Fruit fly (Drosophila melanogaster) whole organism, prepupa: ENCODE results near the gene HIP-R.

Source experiments
- Blimp-1 ChIP-seq: fragments of 200-800 bp; sonication (Bioruptor generic); optimal IDR thresholded peaks from 3 replicates; lab custom pipeline; 2017; ENCODE audit warnings: missing biosample characterization, missing genetic modification characterization, mild to moderate bottlenecking, moderate library complexity, missing genetic modification reagents
- CG10631 ChIP-seq: fragments of 200-800 bp; sonication (Bioruptor generic); optimal IDR thresholded peaks from 2 replicates; lab custom pipeline; 2016; ENCODE audit warnings: missing biosample characterization, missing genetic modification characterization
- CG10669 ChIP-seq: fragments of 200-800 bp; sonication (Bioruptor generic); optimal IDR thresholded peaks from 3 replicates; lab custom pipeline; 2018; ENCODE audit warnings: missing biosample characterization, mild to moderate bottlenecking, missing genetic modification characterization, moderate library complexity
- CG11294 ChIP-seq: fragments of 200-800 bp; sonication (Bioruptor generic); IDR thresholded peaks from 2 replicates; pipeline ENCODE4 v1.3.6; 2022; ENCODE audit warnings: missing biosample characterization, missing genetic modification characterization
- CG11762 ChIP-seq: fragments of 200-800 bp; sonication (Bioruptor generic); optimal IDR thresholded peaks from 3 replicates; lab custom pipeline; 2016; ENCODE audit warnings: missing biosample characterization, missing genetic modification characterization; ENCODE audit not compliant: insufficient read depth
- CG11902 ChIP-seq: fragments of 200-800 bp; sonication (Bioruptor generic); optimal IDR thresholded peaks from 3 replicates; lab custom pipeline; 2016; ENCODE audit warnings: missing biosample characterization, missing genetic modification characterization
- CG15336 ChIP-seq: fragments of 200-800 bp; sonication (Bioruptor generic); IDR thresholded peaks from 2 replicates; pipeline ENCODE4 v1.3.6; 2022; ENCODE audit warnings: missing biosample characterization, missing genetic modification characterization
- CG1621 ChIP-seq: fragments of 200-800 bp; sonication (Bioruptor generic); optimal IDR thresholded peaks from 3 replicates; lab custom pipeline; 2018; ENCODE audit warnings: missing biosample characterization, mild to moderate bottlenecking, missing genetic modification characterization
- CG16779 ChIP-seq: fragments of 200-800 bp; sonication (Bioruptor generic); optimal IDR thresholded peaks from 3 replicates; lab custom pipeline; 2017; ENCODE audit warnings: missing biosample characterization, mild to moderate bottlenecking, missing genetic modification characterization
- CG3032 ChIP-seq: fragments of 200-800 bp; optimal IDR thresholded peaks from 2 replicates; lab custom pipeline; 2019; ENCODE audit warnings: missing biosample characterization, mild to moderate bottlenecking, missing genetic modification characterization, moderate library complexity
- CG31627 ChIP-seq: fragments of 200-800 bp; sonication (Bioruptor generic); optimal IDR thresholded peaks from 3 replicates; lab custom pipeline; 2016; ENCODE audit warnings: missing biosample characterization, missing genetic modification characterization
- CG32006 ChIP-seq: fragments of 200-800 bp; sonication (Bioruptor generic); optimal IDR thresholded peaks from 3 replicates; lab custom pipeline; 2017; ENCODE audit warnings: missing biosample characterization, mild to moderate bottlenecking, missing genetic modification characterization
- CG34406 ChIP-seq: fragments of 200-800 bp; sonication (Bioruptor generic); optimal IDR thresholded peaks from 3 replicates; lab custom pipeline; 2016; ENCODE audit warnings: missing biosample characterization, missing genetic modification characterization
- CG3919 ChIP-seq: fragments of 200-800 bp; sonication (Bioruptor generic); optimal IDR thresholded peaks from 3 replicates; lab custom pipeline; 2016; ENCODE audit warnings: missing biosample characterization, missing genetic modification characterization
- CG4318 ChIP-seq: fragments of 200-800 bp; sonication (Bioruptor generic); optimal IDR thresholded peaks from 3 replicates; lab custom pipeline; 2017; ENCODE audit warnings: missing biosample characterization, mild to moderate bottlenecking, missing genetic modification characterization
- CG6163 ChIP-seq: fragments of 200-800 bp; sonication (Bioruptor generic); IDR thresholded peaks from 3 replicates; pipeline ENCODE4 v1.3.6; 2022; ENCODE audit warnings: missing biosample characterization, missing genetic modification characterization
- CG6792 ChIP-seq: fragments of 200-800 bp; sonication (Bioruptor generic); optimal IDR thresholded peaks from 3 replicates; lab custom pipeline; 2016; ENCODE audit warnings: missing biosample characterization, missing genetic modification characterization
- CG6808 ChIP-seq: fragments of 200-800 bp; sonication (Bioruptor generic); optimal IDR thresholded peaks from 3 replicates; lab custom pipeline; 2017; ENCODE audit warnings: missing biosample characterization, missing genetic modification characterization, mild to moderate bottlenecking, moderate library complexity, missing genetic modification reagents
- CG6854 ChIP-seq: fragments of 200-800 bp; sonication (Bioruptor generic); optimal IDR thresholded peaks from 2 replicates; lab custom pipeline; 2017; ENCODE audit warnings: missing biosample characterization, mild to moderate bottlenecking, missing genetic modification characterization
- CG7368 ChIP-seq: fragments of 200-800 bp; sonication (Bioruptor generic); optimal IDR thresholded peaks from 3 replicates; lab custom pipeline; 2016; ENCODE audit warnings: missing biosample characterization, missing genetic modification characterization
- CG8119 ChIP-seq: fragments of 200-800 bp; sonication (Bioruptor generic); IDR thresholded peaks from 3 replicates; pipeline ENCODE4 v1.3.6; 2022; ENCODE audit warnings: missing biosample characterization, missing genetic modification characterization
- CG8319 ChIP-seq: fragments of 200-800 bp; sonication (Bioruptor generic); optimal IDR thresholded peaks from 3 replicates; lab custom pipeline; 2016; ENCODE audit warnings: missing biosample characterization, missing genetic modification characterization
- CG8632 ChIP-seq: fragments of 200-800 bp; sonication (Bioruptor generic); optimal IDR thresholded peaks from 3 replicates; lab custom pipeline; 2016; ENCODE audit warnings: missing biosample characterization, missing genetic modification characterization
- CG9139 ChIP-seq: fragments of 200-800 bp; sonication (Bioruptor generic); optimal IDR thresholded peaks from 3 replicates; lab custom pipeline; 2017; ENCODE audit warnings: missing biosample characterization, mild to moderate bottlenecking, missing genetic modification characterization
- Eip78C ChIP-seq: fragments of 200-800 bp; sonication (Bioruptor generic); peaks from one replicate; lab custom pipeline; 2016; ENCODE audit warnings: missing biosample characterization, missing genetic modification characterization
- Ets21C ChIP-seq: fragments of 200-800 bp; sonication (Bioruptor generic); optimal IDR thresholded peaks from 3 replicates; lab custom pipeline; 2016; ENCODE audit warnings: missing biosample characterization, missing genetic modification characterization
- Ets96B ChIP-seq: fragments of 200-800 bp; optimal IDR thresholded peaks from 2 replicates; lab custom pipeline; 2019; ENCODE audit warnings: missing biosample characterization, mild to moderate bottlenecking, missing genetic modification characterization, moderate library complexity
- Gug ChIP-seq: fragments of 200-800 bp; sonication (Bioruptor generic); IDR thresholded peaks from 2 replicates; pipeline ENCODE4 v1.3.6; 2022; ENCODE audit warnings: missing biosample characterization, missing genetic modification characterization
- Hr38 ChIP-seq: sonication (Bioruptor generic); optimal IDR thresholded peaks from 2 replicates; lab custom pipeline; 2016; ENCODE audit warnings: missing biosample characterization, missing genetic modification characterization
- Hr39 ChIP-seq: fragments of 200-800 bp; sonication (Bioruptor generic); optimal IDR thresholded peaks from 2 replicates; lab custom pipeline; 2016; ENCODE audit warnings: missing biosample characterization, missing genetic modification characterization
- Hr4 ChIP-seq: fragments of 200-800 bp; sonication (Bioruptor generic); optimal IDR thresholded peaks from 3 replicates; lab custom pipeline; 2016; ENCODE audit warnings: missing biosample characterization, missing genetic modification characterization
- Met ChIP-seq: fragments of 200-800 bp; sonication (Bioruptor generic); optimal IDR thresholded peaks from 3 replicates; lab custom pipeline; 2016; ENCODE audit warnings: missing biosample characterization, missing genetic modification characterization
- Smox ChIP-seq: fragments of 200-800 bp; sonication (Bioruptor generic); optimal IDR thresholded peaks from 3 replicates; lab custom pipeline; 2016; ENCODE audit warnings: missing biosample characterization, missing genetic modification characterization
- Sox102F ChIP-seq: fragments of 200-800 bp; sonication (Bioruptor generic); optimal IDR thresholded peaks from 2 replicates; lab custom pipeline; 2016; ENCODE audit warnings: missing biosample characterization, mild to moderate bottlenecking, missing genetic modification characterization
- Sox14 ChIP-seq: fragments of 200-800 bp; sonication (Bioruptor generic); optimal IDR thresholded peaks from 3 replicates; lab custom pipeline; 2016; ENCODE audit warnings: missing biosample characterization, missing genetic modification characterization
- achi ChIP-seq: fragments of 200-800 bp; sonication (Bioruptor generic); optimal IDR thresholded peaks from 3 replicates; lab custom pipeline; 2016; ENCODE audit warnings: missing biosample characterization, missing genetic modification characterization
- acj6 ChIP-seq: fragments of 200-800 bp; sonication (Bioruptor generic); optimal IDR thresholded peaks from 3 replicates; lab custom pipeline; 2016; ENCODE audit warnings: missing biosample characterization, missing genetic modification characterization
- dac ChIP-seq: fragments of 200-800 bp; sonication (Bioruptor generic); optimal IDR thresholded peaks from 2 replicates; lab custom pipeline; 2017; ENCODE audit warnings: missing biosample characterization, mild to moderate bottlenecking, missing genetic modification characterization
- dsx ChIP-seq: fragments of 200-800 bp; optimal IDR thresholded peaks from 3 replicates; lab custom pipeline; 2019; ENCODE audit warnings: missing biosample characterization, mild to moderate bottlenecking, missing genetic modification characterization, moderate library complexity; ENCODE audit not compliant: poor library complexity, severe bottlenecking
- eg ChIP-seq: fragments of 200-800 bp; sonication (Bioruptor generic); IDR thresholded peaks from 3 replicates; pipeline ENCODE4 v1.3.6; 2022; ENCODE audit warnings: missing biosample characterization, missing genetic modification characterization
- esn ChIP-seq: fragments of 200-800 bp; sonication (Bioruptor generic); optimal IDR thresholded peaks from 2 replicates; lab custom pipeline; 2016; ENCODE audit warnings: missing biosample characterization, mild to moderate bottlenecking, missing genetic modification characterization, moderate library complexity
- fd85E ChIP-seq: fragments of 200-800 bp; sonication (Bioruptor generic); optimal IDR thresholded peaks from 3 replicates; lab custom pipeline; 2016; ENCODE audit warnings: missing biosample characterization, missing genetic modification characterization
- fkh ChIP-seq: fragments of 200-800 bp; sonication (Bioruptor generic); optimal IDR thresholded peaks from 3 replicates; lab custom pipeline; 2017; ENCODE audit warnings: missing biosample characterization, mild to moderate bottlenecking, missing genetic modification characterization, moderate library complexity
- lz ChIP-seq: fragments of 200-800 bp; sonication (Bioruptor generic); optimal IDR thresholded peaks from 3 replicates; lab custom pipeline; 2016; ENCODE audit warnings: missing biosample characterization, missing genetic modification characterization
- net ChIP-seq: fragments of 200-800 bp; sonication (Bioruptor generic); optimal IDR thresholded peaks from 3 replicates; lab custom pipeline; 2016; ENCODE audit warnings: missing biosample characterization, missing genetic modification characterization
- salr ChIP-seq, 2 experiments: fragments of 200-800 bp; sonication (Bioruptor generic); optimal IDR thresholded peaks; 3 replicates each; lab custom pipeline; 2016 to 2018; ENCODE audit warnings: missing biosample characterization in 2 of 2, missing genetic modification characterization in 2 of 2, mild to moderate bottlenecking in 1 of 2
- spab ChIP-seq: fragments of 200-800 bp; sonication (Bioruptor generic); optimal IDR thresholded peaks from 2 replicates; lab custom pipeline; 2017; ENCODE audit warnings: missing biosample characterization, mild to moderate bottlenecking, missing genetic modification characterization, missing genetic modification reagents
- ss ChIP-seq, 2 experiments: fragments of 200-800 bp; sonication (Bioruptor generic); optimal IDR thresholded peaks; 2 replicates in 1 of 2; 3 replicates in 1 of 2; lab custom pipeline; 2017 to 2018; ENCODE audit warnings: mild to moderate bottlenecking in 2 of 2, missing biosample characterization in 2 of 2, missing genetic modification characterization in 2 of 2, moderate library complexity in 1 of 2
- svp ChIP-seq: fragments of 200-800 bp; sonication (Bioruptor generic); peaks from one replicate; lab custom pipeline; 2016; ENCODE audit warnings: missing biosample characterization, missing genetic modification characterization
- vri ChIP-seq: fragments of 200-800 bp; sonication (Bioruptor generic); optimal IDR thresholded peaks from 3 replicates; lab custom pipeline; 2016; ENCODE audit warnings: missing biosample characterization, mild to moderate bottlenecking, missing genetic modification characterization

HIP-R gene

dm6 chrX:3837628-3838027, 47.9 kb downstream of the HIP-R start:
- TF ChIP-seq CG15336: 0 out of 2 replicates have a peak, but pooled peaks have one; percentile 38
- TF ChIP-seq CG16779 (tag; lab: Kevin White, UChicago): no peak
- TF ChIP-seq Hr4: peak; percentile 5
- TF ChIP-seq Eip78C: peak; percentile 37
- peak; percentile 17 for TF ChIP-seq CG32006 (GFP tag; lab: Kevin White, UChicago)
- TF ChIP-seq CG9139: no peak
- 0 out of 3 replicates have a peak, but pooled peaks have one; percentile 17 for TF ChIP-seq eg

DNA sequence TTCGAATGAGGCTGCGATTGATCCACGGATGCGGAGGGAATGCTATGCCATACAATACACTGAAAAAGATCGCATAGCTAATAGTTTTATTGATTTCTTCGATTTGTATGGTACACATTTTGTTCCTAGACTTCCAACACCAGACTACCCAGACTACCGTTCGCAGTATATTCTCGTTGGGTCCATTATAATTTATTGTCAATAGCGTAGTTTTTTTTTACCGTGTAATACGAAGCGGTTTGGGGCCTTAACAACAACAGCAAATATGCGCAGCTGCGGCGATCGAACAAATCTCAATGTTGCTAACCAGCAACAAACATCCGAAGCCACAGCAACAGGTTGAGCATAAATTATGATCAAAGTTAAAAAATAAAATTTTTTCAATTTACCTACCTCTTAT, 48.9 kb downstream of the HIP-R start:
- TF ChIP-seq CG10631 (GFP tag; lab: Kevin White, UChicago): peak; percentile 53
- TF ChIP-seq lz (GFP tag; lab: Kevin White, UChicago): peak; percentile 40
- peak; percentile 60 for TF ChIP-seq CG3919 (GFP tag; lab: Kevin White, UChicago)
- peak; percentile 7 to 51 for TF ChIP-seq salr (GFP tag; optimal IDR thresholded peaks at IDR 0.05; lab: Kevin White, UChicago)
- TF ChIP-seq Ets96B (tag; lab: Kevin White, UChicago): peak; percentile 38
- no peak for TF ChIP-seq spab
- TF ChIP-seq CG4318 (GFP tag; lab: Kevin White, UChicago): peak; percentile 63
- no peak for TF ChIP-seq Ets21C
- TF ChIP-seq CG8119 (GFP tag; lab: Robert Waterston, UW): peak; percentile 76
- peak; percentile 77 for TF ChIP-seq CG6163 (GFP tag; lab: Robert Waterston, UW)
- no peak for TF ChIP-seq Hr38 (GFP tag; lab: Kevin White, UChicago)
- peak; percentile 52 for TF ChIP-seq dac (GFP tag; lab: Kevin White, UChicago)
- peak; percentile 20 for TF ChIP-seq vri (GFP tag; lab: Kevin White, UChicago)
- peak; percentile 16 for TF ChIP-seq dsx
- TF ChIP-seq CG11294 (GFP tag; lab: Robert Waterston, UW): no peak
- TF ChIP-seq CG31627: peak; percentile 18
- TF ChIP-seq achi (GFP tag; lab: Kevin White, UChicago): peak; percentile 65
- peak; percentile 39 for TF ChIP-seq Hr39 (GFP tag; lab: Kevin White, UChicago)
- TF ChIP-seq CG32006 (GFP tag; lab: Kevin White, UChicago): peak; percentile 82
- TF ChIP-seq esn: peak; percentile 35
- TF ChIP-seq CG15336: peak; percentile 84
- TF ChIP-seq CG3032 (tag; lab: Kevin White, UChicago): peak; percentile 31
- TF ChIP-seq acj6 (GFP tag; lab: Kevin White, UChicago): peak; percentile 52
- TF ChIP-seq Smox (GFP tag; lab: Kevin White, UChicago): peak; percentile 23
- peak; percentile 30 for TF ChIP-seq CG34406 (GFP tag; lab: Kevin White, UChicago)
- TF ChIP-seq CG6808: peak; percentile 56
- TF ChIP-seq CG1621 (tag; lab: Kevin White, UChicago): peak; percentile 18
- TF ChIP-seq Met (GFP tag; lab: Kevin White, UChicago): peak; percentile 41
- TF ChIP-seq CG6854 (GFP tag; lab: Kevin White, UChicago): no peak
- TF ChIP-seq ss (GFP tag; optimal IDR thresholded peaks at IDR 0.05; lab: Kevin White, UChicago): peak; percentile 16 to 24
- TF ChIP-seq CG9139: no peak
- no peak for TF ChIP-seq CG11902 (GFP tag; lab: Kevin White, UChicago)
- TF ChIP-seq CG11762 (GFP tag; lab: Kevin White, UChicago): peak; percentile 38
- TF ChIP-seq svp (GFP tag; lab: Kevin White, UChicago): peak; percentile 69
- peak; percentile 52; the same call in 1 of the 2 replicates for TF ChIP-seq Gug (GFP tag; lab: Robert Waterston, UW)
- TF ChIP-seq Blimp-1 (GFP tag; lab: Kevin White, UChicago): no peak
- TF ChIP-seq CG8319 (GFP tag; lab: Kevin White, UChicago): no peak
- peak; percentile 24 for TF ChIP-seq Sox102F (GFP tag; lab: Kevin White, UChicago)
- TF ChIP-seq net (GFP tag; lab: Kevin White, UChicago): peak; percentile 54
- peak; percentile 51 for TF ChIP-seq fkh (GFP tag; lab: Kevin White, UChicago)
- peak; percentile 48 for TF ChIP-seq CG6792 (GFP tag; lab: Kevin White, UChicago)
- peak; percentile 50 for TF ChIP-seq Sox14 (GFP tag; lab: Kevin White, UChicago)
- no peak for TF ChIP-seq fd85E (GFP tag; lab: Kevin White, UChicago)
- TF ChIP-seq CG10669 (GFP tag; lab: Kevin White, UChicago): peak; percentile 24
- TF ChIP-seq CG8632 (GFP tag; lab: Kevin White, UChicago): peak; percentile 36
- TF ChIP-seq CG7368 (GFP tag; lab: Kevin White, UChicago): peak; percentile 38
- TF ChIP-seq CG16779 (tag; lab: Kevin White, UChicago): no peak
- TF ChIP-seq Eip78C: peak; percentile 85
